Worm (Caenorhabditis elegans): ENCODE data around the gene coel-1.

coel-1 gene

DNA sequence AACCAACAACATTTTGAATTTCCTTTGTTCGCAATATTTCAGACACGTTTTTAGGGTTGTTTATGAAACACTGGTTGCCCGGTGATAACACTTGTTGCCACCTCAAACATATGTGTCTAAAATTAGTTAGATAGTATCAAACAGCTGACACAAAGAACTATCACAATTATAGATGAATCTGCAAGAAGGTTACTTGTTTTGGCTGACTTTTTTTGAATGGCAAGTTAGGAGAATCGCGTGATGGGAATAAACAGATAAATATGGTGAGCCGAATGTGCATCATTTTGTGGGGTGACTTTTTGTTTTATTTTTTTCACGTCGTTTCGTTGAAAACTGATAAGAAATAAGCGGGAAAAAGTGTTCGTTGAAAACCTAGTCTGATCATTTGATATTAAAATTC lies 20.3 kb upstream of the coel-1 start:
- TF ChIP-seq T22C8.4 (GFP tag; IDR thresholded peaks at IDR 0.05) (no peak), ref-1 (GFP tag; conservative IDR thresholded peaks at IDR 0.05) (no peak), ztf-29 (GFP tag; IDR thresholded peaks at IDR 0.05) (no peak), flt-1 (GFP tag; IDR thresholded peaks at IDR 0.05) (no peak), klf-2 (GFP tag; conservative IDR thresholded peaks at IDR 0.05) (no peak), tab-1 (GFP tag; IDR thresholded peaks at IDR 0.05) (no peak), ztf-23 (GFP tag; IDR thresholded peaks at IDR 0.05) (no peak), cog-1 (tag; optimal IDR thresholded peaks at IDR 0.05) (no peak), med-1 (GFP tag; optimal IDR thresholded peaks at IDR 0.05; ENCODE audit: insufficient read depth) (no peak)

DNA sequence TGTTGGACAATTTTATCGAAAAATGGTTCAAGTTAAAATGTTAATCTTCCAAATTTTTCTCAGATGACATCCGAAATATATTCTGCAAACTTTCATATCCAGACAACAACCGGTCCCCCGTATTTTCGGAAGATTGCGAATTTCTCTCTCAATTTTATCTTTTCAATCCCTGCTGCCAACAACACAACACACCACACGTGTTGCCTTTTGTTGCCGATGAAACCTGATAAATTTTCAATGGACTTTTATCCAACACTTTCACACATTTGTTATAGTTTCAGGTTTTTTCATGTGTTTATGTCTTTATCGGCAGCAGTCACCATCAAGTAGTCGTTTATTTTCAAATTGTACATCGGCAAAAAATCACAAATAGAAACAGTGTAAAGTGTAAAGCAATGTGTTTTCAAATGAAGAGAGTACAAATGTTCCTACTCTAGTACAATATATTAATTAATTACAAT lies 19.2 kb upstream of the coel-1 start:
- TF ChIP-seq T22C8.4 (GFP tag; IDR thresholded peaks at IDR 0.05) (no peak), ztf-23 (GFP tag; IDR thresholded peaks at IDR 0.05) (0 out of 2 replicates have a peak, but pooled peaks have one; percentile 24)

DNA sequence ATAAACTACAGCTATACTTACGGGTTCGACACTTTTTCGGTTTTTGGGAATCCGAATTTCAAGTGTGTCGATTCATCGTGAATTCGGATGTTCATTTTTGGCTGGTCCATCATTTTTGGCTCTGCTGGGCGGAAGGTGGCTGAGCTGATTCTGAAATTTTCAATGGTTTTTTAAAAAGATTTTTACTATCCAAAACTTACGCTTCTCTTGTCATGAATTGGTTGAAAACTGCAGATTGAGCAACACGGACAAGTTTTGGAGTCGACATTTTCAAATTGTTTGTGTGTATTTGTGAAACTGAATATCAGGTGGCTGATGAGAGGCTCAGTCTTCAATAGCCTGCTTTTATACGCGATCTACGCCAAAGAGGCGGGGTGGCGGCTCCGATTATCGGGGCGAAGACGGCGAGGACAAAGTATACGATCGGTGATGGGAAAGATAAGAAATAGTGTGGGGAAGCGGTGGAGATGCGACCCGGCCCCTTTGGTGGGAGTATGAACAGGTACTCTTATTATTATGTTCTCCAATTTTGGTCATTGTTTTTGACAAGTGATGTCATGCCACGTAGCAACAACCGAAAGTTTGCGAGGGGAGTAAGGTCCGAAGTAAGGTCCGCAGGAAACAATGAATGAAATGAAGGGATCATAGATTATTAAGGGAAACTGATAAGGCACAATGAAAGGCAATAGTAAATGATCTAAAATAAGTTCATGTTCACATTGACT lies 18.4 kb upstream of the coel-1 start, which contains the start of gene F48D6.4:
F48D6.4 (minus strand) TSS at position 346 of the 725 bp plus-strand sequence.
- TF ChIP-seq cog-1 (tag; optimal IDR thresholded peaks at IDR 0.05), result no peak
- TF ChIP-seq tab-1 (GFP tag; IDR thresholded peaks at IDR 0.05), result no peak
- no peak for TF ChIP-seq T22C8.4 (GFP tag; IDR thresholded peaks at IDR 0.05)
- TF ChIP-seq med-1 (GFP tag; optimal IDR thresholded peaks at IDR 0.05; ENCODE audit: insufficient read depth), result no peak
- no peak for TF ChIP-seq flt-1 (GFP tag; IDR thresholded peaks at IDR 0.05)

DNA sequence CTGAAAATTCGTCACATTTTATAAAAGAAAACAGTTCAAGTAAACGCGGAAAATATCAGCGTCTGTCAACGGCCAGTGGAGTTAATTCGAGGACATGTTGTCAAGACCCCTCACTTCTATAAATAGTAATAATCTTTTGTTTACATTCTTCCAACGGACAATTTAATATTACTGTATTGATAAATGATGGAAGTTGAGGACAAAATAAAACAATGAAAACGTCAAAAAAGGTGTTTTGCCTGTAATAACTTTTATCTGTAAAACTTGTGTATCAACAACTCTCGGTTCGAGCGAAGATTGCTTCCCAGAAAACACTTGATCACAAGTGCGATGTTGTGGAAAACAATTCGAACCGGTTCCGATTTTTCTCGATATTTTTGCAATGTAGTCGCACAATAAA lies 17.0 kb upstream of the coel-1 start:
- TF ChIP-seq tab-1 (GFP tag; IDR thresholded peaks at IDR 0.05) (no peak), med-1 (GFP tag; optimal IDR thresholded peaks at IDR 0.05; ENCODE audit: insufficient read depth) (no peak), ztf-29 (GFP tag; IDR thresholded peaks at IDR 0.05) (no peak), ref-1 (GFP tag; conservative IDR thresholded peaks at IDR 0.05) (no peak), klf-2 (GFP tag; conservative IDR thresholded peaks at IDR 0.05) (no peak), flt-1 (GFP tag; IDR thresholded peaks at IDR 0.05) (no peak), ztf-23 (GFP tag; IDR thresholded peaks at IDR 0.05) (no peak), cog-1 (tag; optimal IDR thresholded peaks at IDR 0.05) (no peak), T22C8.4 (GFP tag; IDR thresholded peaks at IDR 0.05) (no peak)

DNA sequence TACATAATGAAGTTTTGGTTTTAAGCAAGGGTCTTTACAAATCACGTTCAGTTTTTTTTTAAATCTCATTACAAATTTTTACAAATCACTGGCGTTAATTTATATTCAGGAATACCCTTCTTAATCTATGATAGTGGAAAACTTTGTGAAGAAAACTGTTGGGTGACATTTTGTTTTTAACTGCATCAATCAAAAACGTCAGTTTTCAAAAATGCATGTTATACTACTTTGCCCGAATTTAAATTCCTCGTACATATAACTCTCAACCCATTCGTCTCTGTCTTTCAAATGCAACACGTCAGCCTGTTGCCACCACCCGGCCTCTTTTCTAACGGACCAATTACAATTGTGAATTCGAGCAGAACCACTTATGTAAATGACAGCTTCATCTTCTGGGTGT lies 16.5 kb upstream of the coel-1 start, which contains the start of gene hlh-13:
hlh-13 (plus strand) TSS at position 301 of the 400 bp plus-strand sequence.
- TF ChIP-seq T22C8.4 (GFP tag; IDR thresholded peaks at IDR 0.05) (no peak), ztf-29 (GFP tag; IDR thresholded peaks at IDR 0.05) (no peak), klf-2 (GFP tag; conservative IDR thresholded peaks at IDR 0.05) (no peak), ztf-23 (GFP tag; IDR thresholded peaks at IDR 0.05) (no peak), tab-1 (GFP tag; IDR thresholded peaks at IDR 0.05) (no peak), med-1 (GFP tag; optimal IDR thresholded peaks at IDR 0.05; ENCODE audit: insufficient read depth) (no peak), ref-1 (GFP tag; conservative IDR thresholded peaks at IDR 0.05) (no peak), flt-1 (GFP tag; IDR thresholded peaks at IDR 0.05) (no peak), cog-1 (tag; optimal IDR thresholded peaks at IDR 0.05) (no peak)

DNA sequence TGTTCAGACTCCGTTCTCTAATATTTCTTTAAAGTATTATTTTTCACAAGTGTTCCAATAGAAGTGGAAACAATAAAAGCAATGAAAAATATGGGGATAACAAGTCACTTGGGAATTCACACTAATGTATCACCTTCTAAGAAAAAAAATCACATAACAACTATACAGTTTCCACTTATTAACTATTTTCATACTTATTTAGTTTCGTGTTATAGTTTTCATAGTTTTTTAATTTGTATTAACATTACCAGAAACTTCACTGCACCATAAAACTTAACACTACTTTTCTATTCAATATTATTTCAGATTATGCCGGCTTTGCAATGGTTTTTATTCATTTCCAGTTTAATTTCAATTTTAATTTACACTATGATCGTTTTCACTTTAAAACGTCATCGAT lies 13.4 kb upstream of the coel-1 start, which contains the start of gene srv-5:
srv-5 (plus strand) TSS at position 301 of the 400 bp plus-strand sequence.
- TF ChIP-seq flt-1 (GFP tag; IDR thresholded peaks at IDR 0.05) (no peak), klf-2 (GFP tag; conservative IDR thresholded peaks at IDR 0.05) (no peak)

DNA sequence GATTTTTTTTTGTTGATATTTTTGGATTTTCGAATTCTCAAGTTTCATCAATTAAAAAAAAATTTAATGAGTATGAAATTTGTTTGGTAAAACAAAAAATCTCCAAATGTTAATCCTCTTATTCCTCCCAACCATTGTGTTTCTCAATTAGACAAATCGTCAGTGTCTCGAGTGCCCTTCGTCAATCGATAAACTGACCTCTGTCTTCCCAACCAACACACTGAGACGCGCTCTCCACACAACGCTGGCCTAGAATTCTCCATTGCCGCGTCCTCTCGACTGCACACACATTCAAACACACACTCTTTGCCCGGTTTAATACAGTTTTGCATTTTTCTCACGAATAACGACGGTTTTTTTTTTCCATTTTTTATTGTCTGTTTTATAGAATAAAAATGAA lies 10.7 kb upstream of the coel-1 start, which contains the start of gene taf-11.1:
taf-11.1 (plus strand) TSS at position 389 of the 400 bp plus-strand sequence.
- no peak for TF ChIP-seq ref-1 (GFP tag; conservative IDR thresholded peaks at IDR 0.05)
- no peak for TF ChIP-seq klf-2 (GFP tag; conservative IDR thresholded peaks at IDR 0.05)
- no peak for TF ChIP-seq med-1 (GFP tag; optimal IDR thresholded peaks at IDR 0.05; ENCODE audit: insufficient read depth)
- TF ChIP-seq T22C8.4 (GFP tag; IDR thresholded peaks at IDR 0.05), result peak; percentile 69; the same call in 1 of the 2 replicates
- no peak for TF ChIP-seq tab-1 (GFP tag; IDR thresholded peaks at IDR 0.05)
- TF ChIP-seq cog-1 (tag; optimal IDR thresholded peaks at IDR 0.05), result no peak
- TF ChIP-seq ztf-29 (GFP tag; IDR thresholded peaks at IDR 0.05), result no peak
- no peak for TF ChIP-seq flt-1 (GFP tag; IDR thresholded peaks at IDR 0.05)

DNA sequence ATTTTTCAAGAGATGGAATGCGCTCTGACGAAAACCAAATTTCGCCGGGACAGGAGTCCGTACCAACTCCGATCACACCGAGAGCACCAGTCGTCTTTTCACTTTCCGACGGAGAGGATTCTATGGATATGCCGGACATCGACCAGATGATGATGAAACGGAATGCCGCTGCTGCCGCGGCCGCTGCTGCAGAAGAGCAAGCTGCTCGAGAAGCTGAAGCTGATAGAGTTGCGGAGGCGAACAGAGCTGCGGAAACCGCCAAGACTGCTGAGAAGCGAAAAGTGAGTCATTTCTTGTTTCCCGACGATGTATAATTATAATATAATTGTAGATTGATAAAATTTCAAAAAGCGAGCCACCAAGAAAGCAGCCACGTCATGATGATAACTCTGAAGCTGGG lies 10.1 kb upstream of the coel-1 start:
- TF ChIP-seq klf-2 (GFP tag; conservative IDR thresholded peaks at IDR 0.05) (no peak), T22C8.4 (GFP tag; IDR thresholded peaks at IDR 0.05) (no peak), med-1 (GFP tag; optimal IDR thresholded peaks at IDR 0.05; ENCODE audit: insufficient read depth) (no peak), ztf-29 (GFP tag; IDR thresholded peaks at IDR 0.05) (no peak), ztf-23 (GFP tag; IDR thresholded peaks at IDR 0.05) (no peak), tab-1 (GFP tag; IDR thresholded peaks at IDR 0.05) (no peak), flt-1 (GFP tag; IDR thresholded peaks at IDR 0.05) (no peak), ref-1 (GFP tag; conservative IDR thresholded peaks at IDR 0.05) (no peak), cog-1 (tag; optimal IDR thresholded peaks at IDR 0.05) (no peak)

DNA sequence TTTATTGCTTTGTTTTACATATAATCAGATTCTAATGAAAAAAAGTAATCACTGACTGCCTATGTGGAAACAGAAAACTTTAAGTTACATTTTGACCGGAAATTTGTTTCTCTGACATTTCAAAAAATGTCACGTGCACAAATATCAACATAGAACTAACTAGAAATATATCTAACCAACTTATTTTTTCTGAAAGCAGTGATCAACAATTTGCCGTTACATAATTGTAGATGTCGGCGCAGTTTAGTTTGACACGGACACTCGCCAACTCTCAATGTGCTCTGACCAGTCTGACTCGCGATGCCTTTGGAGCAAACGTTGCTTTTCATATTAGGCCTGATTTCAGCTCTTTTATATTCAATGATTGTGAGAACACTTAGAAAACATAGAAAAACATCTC lies 8.7 kb upstream of the coel-1 start, which contains the start of gene srv-6:
srv-6 (plus strand) TSS at position 301 of the 400 bp plus-strand sequence.
- no peak for TF ChIP-seq tab-1 (GFP tag; IDR thresholded peaks at IDR 0.05)
- no peak for TF ChIP-seq klf-2 (GFP tag; conservative IDR thresholded peaks at IDR 0.05)
- no peak for TF ChIP-seq ztf-29 (GFP tag; IDR thresholded peaks at IDR 0.05)

DNA sequence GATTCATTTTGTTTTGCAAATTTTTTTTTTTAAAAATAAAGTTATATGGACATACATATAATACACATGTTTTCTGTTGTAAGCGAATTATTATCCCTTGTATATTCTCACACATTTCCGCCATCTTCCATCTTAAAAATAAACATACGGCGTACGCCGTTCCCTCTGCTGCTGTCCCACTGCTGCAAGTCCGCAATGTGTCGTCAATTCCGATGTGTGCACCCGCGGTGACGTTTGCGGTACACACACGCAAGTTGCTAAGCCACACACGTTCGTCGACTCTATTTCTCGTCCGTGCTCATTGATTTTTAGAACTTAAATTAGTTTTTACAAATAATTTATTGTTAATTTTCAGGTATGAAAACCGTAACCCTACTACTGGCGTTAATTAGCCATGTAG lies 5.2 kb upstream of the coel-1 start, which contains the start of gene C52B9.4:
C52B9.4 (plus strand) TSS at position 356 of the 400 bp plus-strand sequence.
- TF ChIP-seq ztf-23 (GFP tag; IDR thresholded peaks at IDR 0.05) (0 out of 2 replicates have a peak, but pooled peaks have one; percentile 28), cog-1 (tag; optimal IDR thresholded peaks at IDR 0.05) (peak; percentile 17), klf-2 (GFP tag; conservative IDR thresholded peaks at IDR 0.05) (no peak)
